Fruit fly (Drosophila melanogaster) whole organism: Measurements from ENCODE around the gene CG31431.
A peak's percentile ranks its signal among the peaks of the same experiment; 100 is the strongest.

Source experiments
- CG8478 ChIP-seq: fragments of >200 bp; optimal IDR thresholded peaks from 2 replicates; lab custom pipeline; 2018; ENCODE audit warnings: inconsistent platforms
- Dll ChIP-seq: fragments of >200 bp; optimal IDR thresholded peaks from 2 replicates; lab custom pipeline; 2017
- EcR ChIP-seq, 2 experiments: fragments of >200 bp; optimal IDR thresholded peaks; 2 replicates each; lab custom pipeline; 2017; ENCODE audit warnings: missing biosample characterization in 2 of 2, missing genetic modification characterization in 2 of 2, missing genetic modification reagents in 2 of 2
- pan ChIP-seq: fragments of >200 bp; optimal IDR thresholded peaks from 2 replicates; lab custom pipeline; 2017
- psq ChIP-seq: fragments of >200 bp; optimal IDR thresholded peaks from 2 replicates; lab custom pipeline; 2017
- usp ChIP-seq: fragments of >200 bp; optimal IDR thresholded peaks from 2 replicates; lab custom pipeline; 2017; ENCODE audit warnings: missing biosample characterization, missing genetic modification characterization, mixed read lengths

Gene CG31431

DNA sequence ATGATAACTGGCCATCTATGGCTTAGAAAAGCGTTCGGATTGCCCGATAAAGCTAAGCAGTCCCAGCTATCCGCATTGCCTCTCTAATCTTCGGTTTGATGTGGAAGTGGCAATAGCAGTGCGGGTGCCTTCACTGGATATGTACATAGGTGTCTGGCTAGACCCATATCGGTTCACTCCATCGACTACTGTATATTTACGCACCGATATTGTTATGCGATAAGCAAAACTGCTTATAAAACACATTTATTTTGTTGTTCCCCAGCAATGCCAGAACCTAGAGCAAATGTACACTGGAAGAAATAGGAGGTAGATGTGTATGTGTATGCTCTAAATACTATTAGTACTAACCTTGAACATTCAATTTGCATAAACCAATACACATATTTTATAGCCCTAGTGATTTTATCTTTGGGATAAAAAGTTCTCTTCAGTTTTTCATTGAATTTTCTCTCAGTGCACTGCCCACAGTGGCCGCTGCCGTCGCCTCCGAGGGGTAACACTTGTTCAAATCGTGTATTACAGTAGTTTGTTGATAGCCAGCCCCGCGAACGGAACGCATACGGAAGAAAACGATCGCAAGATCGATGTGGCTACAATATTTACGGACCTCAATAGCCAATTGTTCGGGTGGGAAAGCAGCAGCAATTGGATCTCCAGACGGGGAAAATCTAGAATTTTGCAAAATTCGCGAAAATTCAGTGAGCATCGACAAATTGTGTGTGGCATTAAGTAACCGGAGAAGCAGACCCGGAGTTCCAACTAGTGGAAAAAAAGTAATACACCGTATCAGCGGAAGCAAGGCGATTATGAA, at the start of gene CG31431:
Gene CG31431 (plus strand): TSS at position 524 of the 814 bp plus-strand sequence.
- no peak for TF ChIP-seq usp (GFP tag; lab: Kevin White, UChicago)
- no peak for TF ChIP-seq pan (lab: Kevin White, UChicago)

- TF ChIP-seq psq (lab: Kevin White, UChicago) (no peak), CG8478 (lab: Kevin White, UChicago) (no peak), pan (lab: Kevin White, UChicago) (no peak), EcR (GFP tag; optimal IDR thresholded peaks at IDR 0.05; lab: Kevin White, UChicago) (no peak), usp (GFP tag; lab: Kevin White, UChicago) (no peak), Dll (lab: Kevin White, UChicago) (no peak)
These were observed 48.6 kb upstream of the CG31431 start for dm6 chr3R:21821684-21822561.

DNA sequence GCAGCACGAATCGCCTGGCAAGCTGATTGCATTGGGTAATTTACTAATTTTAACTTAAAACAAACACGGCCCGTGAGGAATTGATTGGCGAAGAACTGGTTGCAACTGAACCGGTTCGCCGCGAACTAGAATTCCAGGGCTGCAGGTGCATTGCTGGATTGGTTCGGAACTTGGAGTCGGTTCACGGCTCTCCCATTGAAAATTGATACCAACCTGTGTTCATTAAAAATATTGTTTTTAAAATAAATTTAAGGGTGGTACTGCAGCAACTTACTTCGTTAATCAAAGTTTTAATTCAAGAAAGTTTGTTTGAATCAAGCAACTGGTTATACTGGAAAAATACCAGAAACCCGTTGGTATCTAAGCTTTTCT, 47.9 kb upstream of the CG31431 start, which contains the start of gene CASK:
Gene CASK (minus strand): TSS at position 113 of the 372 bp plus-strand sequence.
- TF ChIP-seq psq (lab: Kevin White, UChicago) (no peak), EcR (GFP tag; optimal IDR thresholded peaks at IDR 0.05; lab: Kevin White, UChicago) (no peak), Dll (lab: Kevin White, UChicago) (no peak), pan (lab: Kevin White, UChicago) (no peak), CG8478 (lab: Kevin White, UChicago) (no peak), usp (GFP tag; lab: Kevin White, UChicago) (no peak)

dm6 chr3R:21823076-21823475, 47.4 kb upstream of the CG31431 start:
- TF ChIP-seq Dll (lab: Kevin White, UChicago) (no peak), usp (GFP tag; lab: Kevin White, UChicago) (no peak)

DNA sequence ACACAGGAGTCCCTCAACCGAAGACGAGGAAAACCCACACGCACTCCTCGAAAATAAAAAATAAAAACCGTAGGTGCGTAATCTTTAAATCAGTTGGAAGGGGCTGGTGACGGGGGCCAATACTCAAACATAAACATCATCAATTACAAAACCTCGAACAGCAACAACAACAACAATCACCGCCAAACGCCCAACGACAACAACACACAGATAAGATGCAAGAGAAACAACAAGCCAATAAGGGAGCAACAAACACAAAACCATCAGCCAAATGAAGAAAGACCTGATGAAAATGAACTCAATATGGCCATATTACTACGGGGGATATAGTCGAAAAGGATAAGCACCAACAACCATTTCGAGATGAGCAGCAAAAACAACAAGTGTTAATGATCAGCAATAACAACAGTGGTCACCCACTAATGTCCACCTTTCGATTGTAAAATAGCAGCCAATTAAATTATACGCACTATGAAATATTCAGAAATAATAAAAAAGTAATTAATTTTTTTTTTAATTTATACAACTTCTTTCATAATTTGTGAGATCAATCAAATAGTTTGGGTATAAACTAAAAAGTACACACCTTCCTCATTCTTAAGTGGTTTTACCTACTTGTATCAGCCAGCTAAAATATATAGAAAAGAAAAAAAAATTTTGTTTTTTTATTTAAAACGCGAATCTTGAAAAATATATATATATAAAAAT, 46.6 kb upstream of the CG31431 start:
- TF ChIP-seq usp (GFP tag; lab: Kevin White, UChicago) (no peak), EcR (GFP tag; optimal IDR thresholded peaks at IDR 0.05; lab: Kevin White, UChicago) (no peak), pan (lab: Kevin White, UChicago) (no peak), psq (lab: Kevin White, UChicago) (no peak), Dll (lab: Kevin White, UChicago) (no peak), CG8478 (lab: Kevin White, UChicago) (no peak)

DNA sequence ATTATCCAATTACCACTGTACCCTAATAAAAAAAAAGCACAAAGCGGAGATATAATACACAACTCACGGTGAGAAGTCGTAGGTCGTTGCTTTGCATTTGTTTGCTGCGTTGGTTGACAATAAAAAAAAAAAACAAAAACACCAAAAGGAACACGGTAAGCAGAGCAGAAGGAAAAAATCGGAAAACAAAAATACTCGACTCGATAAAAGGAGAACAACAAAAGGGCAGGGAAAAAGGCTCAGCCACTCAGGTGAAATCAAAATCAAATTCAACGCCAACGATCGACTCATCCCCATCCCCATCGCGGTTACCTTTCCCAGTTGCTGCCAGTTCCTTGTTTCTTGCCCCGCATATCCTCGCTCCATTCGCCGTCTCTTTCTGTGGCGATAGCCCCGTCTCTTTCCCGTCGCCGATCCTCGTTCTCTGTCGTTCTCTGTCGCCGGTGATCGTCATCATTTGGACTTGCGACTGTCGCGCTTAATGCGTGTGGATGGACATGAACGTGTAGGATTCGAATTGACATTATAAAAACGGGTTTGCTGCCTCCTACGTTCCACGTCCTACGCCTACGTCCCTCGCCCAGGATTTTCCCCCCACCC, 46.0 kb upstream of the CG31431 start:
- TF ChIP-seq EcR (GFP tag; optimal IDR thresholded peaks at IDR 0.05; lab: Kevin White, UChicago): no peak
- no peak for TF ChIP-seq psq (lab: Kevin White, UChicago)
- TF ChIP-seq pan (lab: Kevin White, UChicago): no peak
- no peak for TF ChIP-seq Dll (lab: Kevin White, UChicago)
- no peak for TF ChIP-seq CG8478 (lab: Kevin White, UChicago)
- TF ChIP-seq usp (GFP tag; lab: Kevin White, UChicago): no peak

DNA sequence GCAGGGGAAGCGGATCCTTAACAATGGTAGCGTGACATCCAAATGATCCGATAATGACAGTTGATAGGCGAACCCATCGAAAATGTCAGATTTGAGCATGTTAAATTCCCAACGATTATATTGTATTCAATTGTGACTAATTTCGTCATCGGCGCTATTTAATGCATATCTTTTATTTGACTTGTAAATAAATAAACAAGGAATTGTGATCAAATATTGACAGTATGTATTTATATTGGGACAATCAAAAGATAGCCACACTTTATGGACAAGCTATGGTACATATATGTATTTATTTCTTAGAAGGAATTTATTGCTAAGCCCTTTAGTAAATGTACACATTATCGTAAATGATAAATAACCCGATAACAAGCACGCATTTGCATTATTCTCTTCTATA, 45.3 kb upstream of the CG31431 start:
- no peak for TF ChIP-seq Dll (lab: Kevin White, UChicago)

dm6 chr3R:21825775-21826558, 44.5 kb upstream of the CG31431 start:
- TF ChIP-seq pan (lab: Kevin White, UChicago): no peak
- no peak for TF ChIP-seq usp (GFP tag; lab: Kevin White, UChicago)
- TF ChIP-seq Dll (lab: Kevin White, UChicago): no peak
- no peak for TF ChIP-seq EcR (GFP tag; optimal IDR thresholded peaks at IDR 0.05; lab: Kevin White, UChicago)
- no peak for TF ChIP-seq CG8478 (lab: Kevin White, UChicago)
- no peak for TF ChIP-seq psq (lab: Kevin White, UChicago)

DNA sequence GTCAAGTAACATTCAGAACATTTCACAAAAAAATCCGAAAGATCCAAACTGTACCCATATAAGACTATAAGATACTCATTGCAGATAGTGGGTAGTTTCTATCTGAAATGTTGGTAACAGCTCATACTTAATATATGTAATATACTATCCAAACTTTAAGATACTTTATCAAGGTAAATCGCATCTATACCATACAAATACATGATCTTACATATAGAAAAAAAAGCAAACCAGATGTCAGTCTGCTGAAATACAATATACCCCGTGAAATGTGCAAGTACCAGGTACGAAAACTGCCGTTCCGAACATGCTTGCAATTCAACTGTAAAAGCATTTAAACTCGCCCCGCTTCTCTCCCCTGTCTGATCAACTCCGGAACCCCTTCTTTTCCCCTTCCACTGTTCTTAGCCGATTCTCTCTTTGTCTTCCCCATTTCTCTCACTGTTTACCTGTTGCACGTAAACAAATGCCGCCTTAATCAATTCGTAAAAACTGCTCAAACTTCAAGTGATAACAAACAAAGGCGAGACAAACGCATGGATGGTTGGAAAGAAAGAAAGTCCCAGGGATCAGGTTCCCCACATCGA, 42.9 kb upstream of the CG31431 start:
- TF ChIP-seq pan (lab: Kevin White, UChicago) (peak; percentile 81), EcR (GFP tag; optimal IDR thresholded peaks at IDR 0.05; lab: Kevin White, UChicago) (peak in 1 of 2 experiments; percentile 10), CG8478 (lab: Kevin White, UChicago) (no peak), psq (lab: Kevin White, UChicago) (no peak), Dll (lab: Kevin White, UChicago) (no peak), usp (GFP tag; lab: Kevin White, UChicago) (no peak)

DNA sequence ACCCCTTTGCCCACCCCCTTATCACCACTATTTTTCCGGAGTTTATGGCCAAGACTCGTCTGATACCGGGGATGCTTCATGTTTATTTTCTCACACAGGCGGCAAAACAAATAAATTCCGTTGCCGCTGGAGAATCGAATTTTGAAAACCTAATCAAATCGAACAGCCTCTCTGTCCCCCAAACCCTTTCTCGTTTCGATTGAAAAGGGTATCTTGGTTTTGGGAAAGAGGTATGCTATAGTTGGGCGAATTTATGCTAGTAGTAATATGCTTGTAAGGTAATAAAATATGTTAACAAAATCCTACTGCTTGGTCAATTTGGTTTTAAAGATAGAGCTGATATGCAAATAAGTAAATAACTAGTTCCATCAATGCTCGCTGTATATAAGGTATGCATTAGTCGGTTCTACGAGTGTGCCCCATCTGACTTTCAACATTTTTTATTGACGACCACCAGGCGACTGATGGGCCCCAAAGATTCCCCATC, 42.4 kb upstream of the CG31431 start:
- TF ChIP-seq psq (lab: Kevin White, UChicago) (no peak), EcR (GFP tag; optimal IDR thresholded peaks at IDR 0.05; lab: Kevin White, UChicago) (no peak), CG8478 (lab: Kevin White, UChicago) (no peak), pan (lab: Kevin White, UChicago) (peak; percentile 26), usp (GFP tag; lab: Kevin White, UChicago) (no peak), Dll (lab: Kevin White, UChicago) (no peak)
